Fruit fly (Drosophila melanogaster) whole organism, embryonic: ENCODE data around the gene dre4.

Source experiments
- Abd-B ChIP-seq: fragments of 200-800 bp; sonication (Bioruptor generic); optimal IDR thresholded peaks from 2 replicates; lab custom pipeline; 2018; ENCODE audit warnings: missing biosample characterization, mild to moderate bottlenecking, missing genetic modification characterization, moderate library complexity
- Adf1 ChIP-seq: fragments of 200-800 bp; sonication (Bioruptor generic); IDR thresholded peaks from 2 replicates; pipeline ENCODE4 v1.3.6; 2022; ENCODE audit warnings: missing biosample characterization, missing genetic modification characterization
- CG10366 ChIP-seq: fragments of 200-800 bp; sonication (Bioruptor generic); IDR thresholded peaks from 2 replicates; pipeline ENCODE4 v1.3.6; 2022; ENCODE audit warnings: missing biosample characterization, missing genetic modification characterization
- CG11085 ChIP-seq: fragments of 200-800 bp; sonication (Bioruptor generic); IDR thresholded peaks from 2 replicates; pipeline ENCODE4 v1.3.6; 2022; ENCODE audit warnings: missing biosample characterization, missing genetic modification characterization
- CG11247 ChIP-seq: fragments of 200-800 bp; sonication (Bioruptor generic); IDR thresholded peaks from 2 replicates; pipeline ENCODE4 v1.3.6; 2022; ENCODE audit warnings: missing biosample characterization, missing genetic modification characterization
- CG14014 ChIP-seq: fragments of 200-800 bp; sonication (Bioruptor generic); IDR thresholded peaks from 2 replicates; pipeline ENCODE4 v1.3.6; 2022; ENCODE audit warnings: missing biosample characterization, missing genetic modification characterization
- CG14441 ChIP-seq: fragments of 200-800 bp; sonication (Bioruptor generic); IDR thresholded peaks from 2 replicates; pipeline ENCODE4 v1.3.6; 2022; ENCODE audit warnings: missing biosample characterization, missing genetic modification characterization
- CG1603 ChIP-seq: fragments of 200-800 bp; sonication (Bioruptor generic); optimal IDR thresholded peaks from 2 replicates; lab custom pipeline; 2019; ENCODE audit warnings: missing biosample characterization, mild to moderate bottlenecking, missing genetic modification characterization, moderate library complexity
- CG16863 ChIP-seq: fragments of 200-800 bp; sonication (Bioruptor generic); optimal IDR thresholded peaks from 3 replicates; lab custom pipeline; 2016; ENCODE audit warnings: missing biosample characterization, missing genetic modification characterization
- CG17361 ChIP-seq: fragments of 200-800 bp; sonication (Bioruptor generic); IDR thresholded peaks from 3 replicates; pipeline ENCODE4 v1.3.6; 2022; ENCODE audit warnings: missing biosample characterization, missing genetic modification characterization
- CG1792 ChIP-seq: fragments of 200-800 bp; sonication (Bioruptor generic); optimal IDR thresholded peaks from 2 replicates; lab custom pipeline; 2016; ENCODE audit warnings: missing biosample characterization, missing genetic modification characterization
- CG18599 ChIP-seq: fragments of 200-800 bp; sonication (Bioruptor generic); optimal IDR thresholded peaks from 3 replicates; lab custom pipeline; 2017; ENCODE audit warnings: missing biosample characterization, missing genetic modification characterization, mild to moderate bottlenecking, moderate library complexity, missing genetic modification reagents
- CG2889 ChIP-seq: fragments of 200-800 bp; sonication (Bioruptor generic); IDR thresholded peaks from 3 replicates; pipeline ENCODE4 v1.3.6; 2022; ENCODE audit warnings: missing biosample characterization, missing genetic modification characterization
- CG33213 ChIP-seq: fragments of 200-800 bp; sonication (Bioruptor generic); optimal IDR thresholded peaks from 3 replicates; lab custom pipeline; 2016; ENCODE audit warnings: missing biosample characterization, missing genetic modification characterization
- CG7786 ChIP-seq: fragments of 200-800 bp; sonication (Bioruptor generic); optimal IDR thresholded peaks from 2 replicates; lab custom pipeline; 2016; ENCODE audit warnings: missing biosample characterization, missing genetic modification characterization
- CG8290 ChIP-seq, 3 experiments: fragments of 200-800 bp; sonication (Bioruptor generic); optimal IDR thresholded peaks; 2 replicates each; lab custom pipeline; 2016 to 2019; ENCODE audit warnings: missing biosample characterization in 3 of 3, missing genetic modification characterization in 3 of 3, mild to moderate bottlenecking in 2 of 3, moderate library complexity in 1 of 3
- CG8944 ChIP-seq: fragments of 200-800 bp; sonication (Bioruptor generic); optimal IDR thresholded peaks from 3 replicates; lab custom pipeline; 2016; ENCODE audit warnings: missing biosample characterization, missing genetic modification characterization
- CG9797 ChIP-seq: fragments of 200-800 bp; sonication (Bioruptor generic); optimal IDR thresholded peaks from 3 replicates; lab custom pipeline; 2018; ENCODE audit warnings: missing biosample characterization, mild to moderate bottlenecking, missing genetic modification characterization
- CG9817 ChIP-seq: fragments of 200-800 bp; sonication (Bioruptor generic); optimal IDR thresholded peaks from 2 replicates; lab custom pipeline; 2018; ENCODE audit warnings: missing biosample characterization, mild to moderate bottlenecking, missing genetic modification characterization, moderate library complexity
- CG9932 ChIP-seq: fragments of 200-800 bp; sonication (Bioruptor generic); IDR thresholded peaks from 2 replicates; pipeline ENCODE4 v1.3.6; 2022; ENCODE audit warnings: missing biosample characterization, missing genetic modification characterization
- Camta ChIP-seq: fragments of 200-800 bp; sonication (Bioruptor generic); optimal IDR thresholded peaks from 2 replicates; lab custom pipeline; 2016; ENCODE audit warnings: missing biosample characterization, missing genetic modification characterization
- Dref ChIP-seq: fragments of 200-800 bp; sonication (Bioruptor generic); IDR thresholded peaks from 2 replicates; pipeline ENCODE4 v1.3.6; 2022; ENCODE audit warnings: missing biosample characterization, missing genetic modification characterization
- Fer3 ChIP-seq: fragments of 200-800 bp; sonication (Bioruptor generic); optimal IDR thresholded peaks from 2 replicates; lab custom pipeline; 2018; ENCODE audit warnings: missing biosample characterization, mild to moderate bottlenecking, missing genetic modification characterization, moderate library complexity
- HmgD ChIP-seq: fragments of 200-800 bp; sonication (Bioruptor generic); optimal IDR thresholded peaks from 3 replicates; lab custom pipeline; 2016; ENCODE audit warnings: missing biosample characterization, missing genetic modification characterization
- Hr51 ChIP-seq, 2 experiments: fragments of 200-800 bp; sonication (Bioruptor generic); optimal IDR thresholded peaks; 2 replicates in 1 of 2; 3 replicates in 1 of 2; lab custom pipeline; 2016 to 2018; ENCODE audit warnings: missing biosample characterization in 2 of 2, missing genetic modification characterization in 2 of 2, mild to moderate bottlenecking in 1 of 2, moderate library complexity in 1 of 2
- Mad ChIP-seq: fragments of 200-800 bp; sonication (Bioruptor generic); optimal IDR thresholded peaks from 2 replicates; lab custom pipeline; 2016; ENCODE audit warnings: missing biosample characterization, missing genetic modification characterization
- Med ChIP-seq: fragments of 200-800 bp; sonication (Bioruptor generic); peaks from one replicate; lab custom pipeline; 2016; ENCODE audit warnings: missing biosample characterization, missing genetic modification characterization, mild to moderate bottlenecking, inconsistent platforms, moderate library complexity
- Mes4 ChIP-seq: fragments of 200-800 bp; sonication (Bioruptor generic); optimal IDR thresholded peaks from 2 replicates; lab custom pipeline; 2016; ENCODE audit warnings: missing biosample characterization, missing genetic modification characterization
- Mrtf ChIP-seq: fragments of 200-800 bp; sonication (Bioruptor generic); IDR thresholded peaks from 3 replicates; pipeline ENCODE4 v1.3.6; 2022; ENCODE audit warnings: missing biosample characterization, missing genetic modification characterization
- Neu2 ChIP-seq: fragments of 200-800 bp; sonication (Bioruptor generic); optimal IDR thresholded peaks from 3 replicates; lab custom pipeline; 2016; ENCODE audit warnings: missing biosample characterization, missing genetic modification characterization, borderline replicate concordance
- PHDP ChIP-seq: fragments of 200-800 bp; sonication (Bioruptor generic); optimal IDR thresholded peaks from 3 replicates; lab custom pipeline; 2018; ENCODE audit warnings: missing biosample characterization, mild to moderate bottlenecking, missing genetic modification characterization, moderate library complexity
- Sin3A ChIP-seq: fragments of >200 bp; optimal IDR thresholded peaks from 2 replicates; lab custom pipeline; 2018
- TFAM ChIP-seq: fragments of 200-800 bp; sonication (Bioruptor generic); optimal IDR thresholded peaks from 2 replicates; lab custom pipeline; 2017; ENCODE audit warnings: missing biosample characterization, missing genetic modification characterization, inconsistent platforms
- Usf ChIP-seq: fragments of 200-800 bp; sonication (Bioruptor generic); optimal IDR thresholded peaks from 2 replicates; lab custom pipeline; 2017; ENCODE audit warnings: missing genotype, missing biosample characterization, missing genetic modification characterization
- YL-1 ChIP-seq: fragments of 200-800 bp; sonication (Bioruptor generic); optimal IDR thresholded peaks from 3 replicates; lab custom pipeline; 2017; ENCODE audit warnings: missing biosample characterization, mild to moderate bottlenecking, missing genetic modification characterization
- al ChIP-seq: fragments of 200-800 bp; sonication (Bioruptor generic); IDR thresholded peaks from 2 replicates; pipeline ENCODE4 v1.3.6; 2022; ENCODE audit warnings: missing biosample characterization, missing genetic modification characterization
- da ChIP-seq: fragments of 200-800 bp; sonication (Bioruptor generic); optimal IDR thresholded peaks from 2 replicates; lab custom pipeline; 2016; ENCODE audit warnings: missing biosample characterization, missing genetic modification characterization
- esg ChIP-seq: fragments of 200-800 bp; sonication (Bioruptor generic); conservative IDR thresholded peaks from 2 replicates; pipeline ENCODE4 v1.3.6; 2022; ENCODE audit warnings: missing biosample characterization, missing genetic modification characterization
- fd3F ChIP-seq: fragments of 200-800 bp; sonication (Bioruptor generic); optimal IDR thresholded peaks from 2 replicates; lab custom pipeline; 2018; ENCODE audit warnings: missing biosample characterization, mild to moderate bottlenecking, missing genetic modification characterization, moderate library complexity
- gcm2 ChIP-seq: fragments of 200-800 bp; sonication (Bioruptor generic); optimal IDR thresholded peaks from 2 replicates; lab custom pipeline; 2016; ENCODE audit warnings: missing biosample characterization, missing genetic modification characterization
- gro ChIP-seq: fragments of 200-800 bp; sonication (Bioruptor generic); optimal IDR thresholded peaks from 2 replicates; lab custom pipeline; 2016; ENCODE audit warnings: missing biosample characterization, missing genetic modification characterization
- gsb-n ChIP-seq: fragments of 200-800 bp; sonication (Bioruptor generic); optimal IDR thresholded peaks from 3 replicates; lab custom pipeline; 2018; ENCODE audit warnings: missing biosample characterization, mild to moderate bottlenecking, missing genetic modification characterization
- jing ChIP-seq: fragments of 200-800 bp; sonication (Bioruptor generic); optimal IDR thresholded peaks from 2 replicates; lab custom pipeline; 2018; ENCODE audit warnings: missing biosample characterization, mild to moderate bottlenecking, missing genetic modification characterization
- lilli ChIP-seq: fragments of 200-800 bp; sonication (Bioruptor generic); optimal IDR thresholded peaks from 3 replicates; lab custom pipeline; 2016; ENCODE audit warnings: missing biosample characterization, missing genetic modification characterization
- mam ChIP-seq: fragments of 200-800 bp; sonication (Bioruptor generic); optimal IDR thresholded peaks from 3 replicates; lab custom pipeline; 2016; ENCODE audit warnings: missing biosample characterization, missing genetic modification characterization
- prd ChIP-seq, 3 experiments: fragments of >200 bp in 2 of 3; fragments of 200-800 bp in 1 of 3; sonication (Bioruptor generic) in 1 of 3; optimal IDR thresholded peaks in 2 of 3; IDR thresholded peaks in 1 of 3; 2 replicates in 2 of 3; 3 replicates in 1 of 3; pipeline versions ENCODE4 v1.3.6 to Lab custom; 2017 to 2022; ENCODE audit warnings: missing biosample characterization in 1 of 3, missing genetic modification characterization in 1 of 3
- pzg ChIP-seq: fragments of 200-800 bp; sonication (Bioruptor generic); optimal IDR thresholded peaks from 3 replicates; lab custom pipeline; 2018; ENCODE audit warnings: missing biosample characterization, mild to moderate bottlenecking, missing genetic modification characterization, moderate library complexity
- ro ChIP-seq: fragments of 200-800 bp; sonication (Bioruptor generic); IDR thresholded peaks from 2 replicates; pipeline ENCODE4 v1.3.6; 2022; ENCODE audit warnings: missing biosample characterization, missing genetic modification characterization
- row ChIP-seq: fragments of 200-800 bp; sonication (Bioruptor generic); IDR thresholded peaks from 3 replicates; pipeline ENCODE4 v1.3.6; 2022; ENCODE audit warnings: missing biosample characterization, missing genetic modification characterization
- sim ChIP-seq: fragments of 200-800 bp; sonication (Bioruptor generic); IDR thresholded peaks from 2 replicates; pipeline ENCODE4 v1.3.6; 2022; ENCODE audit warnings: missing biosample characterization, missing genetic modification characterization

The dre4 gene

DNA sequence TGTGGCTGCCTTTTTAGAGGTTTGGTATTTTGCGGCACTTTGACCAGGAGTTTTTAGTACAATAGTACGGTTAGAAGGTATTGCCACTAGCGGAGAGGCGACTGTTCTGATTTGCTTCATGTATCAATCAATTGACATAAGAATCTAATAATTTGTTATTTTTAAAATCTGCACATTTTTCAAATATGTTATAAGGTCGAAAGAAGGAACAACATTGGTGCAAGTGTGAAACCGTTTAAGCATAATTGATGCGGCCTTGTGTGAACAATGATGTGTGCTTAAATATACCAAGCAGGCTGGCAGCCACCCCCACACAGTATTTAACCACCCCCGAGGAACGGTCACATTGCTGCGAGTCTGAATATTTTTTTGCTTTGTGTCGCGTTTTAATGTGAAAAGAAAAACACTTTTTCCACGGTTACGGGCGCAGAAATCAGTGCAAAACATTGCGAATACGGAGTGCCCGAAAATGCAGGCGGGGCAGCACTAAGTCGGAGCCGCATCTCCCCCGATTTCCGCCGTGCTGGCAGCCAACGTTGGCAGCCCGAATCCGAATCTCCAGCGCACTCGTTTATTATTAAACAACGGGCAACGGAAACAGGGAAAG lies 10.9 kb downstream of the dre4 start, which contains the start of the genes HBS1 and CG12025 (continued):
- TF ChIP-seq Sin3A (lab: Kevin White, UChicago) (peak; percentile 97), mam (GFP tag; lab: Kevin White, UChicago) (peak; percentile 63), Mes4 (GFP tag; lab: Kevin White, UChicago) (peak; percentile 10), CG18599 (GFP tag; lab: Kevin White, UChicago) (peak; percentile 44), Neu2 (GFP tag; lab: Kevin White, UChicago) (no peak), prd (optimal IDR thresholded peaks at IDR 0.05; lab: Kevin White, UChicago) (no peak), prd (GFP tag; IDR thresholded peaks at IDR 0.05; lab: Robert Waterston, UW) (peak; percentile 61; the same call in 1 of the 3 replicates), YL-1 (GFP tag; lab: Kevin White, UChicago) (peak; percentile 83), jing (GFP tag; lab: Kevin White, UChicago) (no peak), Mrtf (GFP tag; lab: Robert Waterston, UW) (0 out of 3 replicates have a peak, but pooled peaks have one; percentile 44), Fer3 (tag; lab: Kevin White, UChicago) (peak; percentile 65), CG9932 (GFP tag; lab: Robert Waterston, UW) (peak; percentile 81), row (GFP tag; lab: Robert Waterston, UW) (peak; percentile 95), CG2889 (GFP tag; lab: Robert Waterston, UW) (0 out of 3 replicates have a peak, but pooled peaks have one; percentile 26), CG8944 (GFP tag; lab: Kevin White, UChicago) (peak; percentile 6), ro (GFP tag; lab: Robert Waterston, UW) (no peak), CG1603 (tag; lab: Kevin White, UChicago) (peak; percentile 82), al (GFP tag; lab: Robert Waterston, UW) (peak; percentile 51), Adf1 (peak; percentile 33; the same call in 1 of the 2 replicates), pzg (GFP tag; lab: Kevin White, UChicago) (peak; percentile 87), Mad (GFP tag; lab: Kevin White, UChicago) (peak; percentile 34), CG1792 (GFP tag; lab: Kevin White, UChicago) (no peak), CG33213 (GFP tag; lab: Kevin White, UChicago) (peak; percentile 58), gsb-n (tag; lab: Kevin White, UChicago) (no peak), gro (GFP tag; lab: Kevin White, UChicago) (peak; percentile 15), da (GFP tag; lab: Kevin White, UChicago) (no peak), PHDP (peak; percentile 54), CG14014 (GFP tag; lab: Robert Waterston, UW) (peak; percentile 68), CG10366 (peak; percentile 62), Abd-B (GFP tag; lab: Kevin White, UChicago) (peak; percentile 80), HmgD (GFP tag; lab: Kevin White, UChicago) (peak; percentile 14), sim (GFP tag; lab: Robert Waterston, UW) (no peak), TFAM (no peak), CG11247 (GFP tag; lab: Robert Waterston, UW) (peak; percentile 49; the same call in 1 of the 2 replicates), lilli (peak; percentile 72), Dref (no peak), fd3F (peak; percentile 0), Med (peak; percentile 88), gcm2 (no peak), Camta (GFP tag; lab: Kevin White, UChicago) (peak; percentile 40), esg (GFP tag; lab: Robert Waterston, UW) (peak; percentile 43; the same call in 1 of the 2 replicates), Hr51 (GFP tag; optimal IDR thresholded peaks at IDR 0.05; lab: Kevin White, UChicago) (peak in 1 of 2 experiments; percentile 39), CG11085 (GFP tag; lab: Robert Waterston, UW) (peak; percentile 53; the same call in 1 of the 2 replicates), CG7786 (GFP tag; lab: Kevin White, UChicago) (peak; percentile 48), CG8290 (GFP tag; optimal IDR thresholded peaks at IDR 0.05; lab: Kevin White, UChicago) (peak; percentile 76), CG8290 (tag; optimal IDR thresholded peaks at IDR 0.05; lab: Kevin White, UChicago) (no peak), CG9817 (peak; percentile 63), Usf (GFP tag; lab: Kevin White, UChicago) (peak; percentile 18), CG9797 (GFP tag; lab: Kevin White, UChicago) (peak; percentile 96), CG14441 (GFP tag; lab: Robert Waterston, UW) (peak; percentile 69), CG17361 (GFP tag; lab: Robert Waterston, UW) (peak; percentile 73), CG16863 (GFP tag; lab: Kevin White, UChicago) (peak; percentile 32)
